Worm (Caenorhabditis elegans): Measurements from ENCODE around the gene nspc-17.
A peak's percentile ranks its signal among the peaks of the same experiment; 100 is the strongest.

ce11 chrX:14489945-14490344 is 35.0 kb downstream of the nspc-17 start, which contains the start of gene his-24:
- TF ChIP-seq nfya-1 (tag; optimal IDR thresholded peaks at IDR 0.05; ENCODE audit: borderline replicate concordance, insufficient read depth) (no peak), him-1 (tag; optimal IDR thresholded peaks at IDR 0.05) (no peak), lin-35 (GFP tag; optimal IDR thresholded peaks at IDR 0.05) (no peak), nhr-27 (tag; optimal IDR thresholded peaks at IDR 0.05) (no peak), mxl-1 (tag; optimal IDR thresholded peaks at IDR 0.05) (no peak), Y56A3A.18 (GFP tag; IDR thresholded peaks at IDR 0.05) (no peak), tbp1 (GFP tag; optimal IDR thresholded peaks at IDR 0.05) (peak; percentile 67), mes-4 (tag; optimal IDR thresholded peaks at IDR 0.05) (no peak), ztf-25 (GFP tag; IDR thresholded peaks at IDR 0.05) (no peak), pbrm-1 (GFP tag; IDR thresholded peaks at IDR 0.05) (peak; percentile 97), aptf-3 (GFP tag; IDR thresholded peaks at IDR 0.05) (no peak), Y95B8A.8 (GFP tag; IDR thresholded peaks at IDR 0.05) (no peak)

All from whole organism, young adult.